Worm (Caenorhabditis elegans) whole organism, young adult: Measurements from ENCODE around the gene F53A3.7.
A peak's percentile ranks its signal among the peaks of the same experiment; 100 is the strongest.

Source experiments
- B0019.2 ChIP-seq: fragments of 200-800 bp; sonication (Bioruptor generic); conservative IDR thresholded peaks from 2 replicates; pipeline ENCODE4 v1.3.6; 2022; ENCODE audit warnings: missing genetic modification reagents, missing genetic modification characterization, missing compliant biosample characterization
- B0336.3 ChIP-seq: fragments of 200-800 bp; sonication (Bioruptor generic); IDR thresholded peaks from 2 replicates; pipeline ENCODE4 v1.3.6; 2022; ENCODE audit warnings: missing genetic modification characterization, missing compliant biosample characterization
- C17E4.6 ChIP-seq: fragments of 200-800 bp; sonication (Bioruptor generic); IDR thresholded peaks from 2 replicates; pipeline ENCODE4 v1.3.6; 2022; ENCODE audit warnings: missing genetic modification reagents, missing genetic modification characterization, missing compliant biosample characterization
- D2030.7 ChIP-seq: fragments of 200-800 bp; sonication (Bioruptor generic); IDR thresholded peaks from 2 replicates; pipeline ENCODE4 v1.3.6; 2022; ENCODE audit warnings: missing genetic modification reagents, missing genetic modification characterization, missing compliant biosample characterization
- F10E7.11 ChIP-seq: sonication (generic microtip); optimal IDR thresholded peaks from 2 replicates; lab custom pipeline; 2017; ENCODE audit warnings: mild to moderate bottlenecking, missing genetic modification characterization, moderate library complexity, missing compliant biosample characterization
- F33H1.4 ChIP-seq: fragments of 200-800 bp; sonication (Bioruptor generic); IDR thresholded peaks from 2 replicates; pipeline ENCODE4 v1.3.6; 2022; ENCODE audit warnings: missing genetic modification reagents, missing genetic modification characterization, missing compliant biosample characterization
- F39B2.1 ChIP-seq: fragments of 200-800 bp; sonication (Bioruptor generic); IDR thresholded peaks from 2 replicates; pipeline ENCODE4 v1.3.6; 2022; ENCODE audit warnings: missing genetic modification reagents, missing genetic modification characterization, missing compliant biosample characterization
- F52B5.7 ChIP-seq: sonication (generic microtip); optimal IDR thresholded peaks from 2 replicates; lab custom pipeline; 2016; ENCODE audit warnings: mild to moderate bottlenecking, missing genetic modification characterization, missing compliant biosample characterization
- K12H6.12 ChIP-seq: fragments of 200-800 bp; sonication (Bioruptor generic); optimal IDR thresholded peaks from 2 replicates; lab custom pipeline; 2018; ENCODE audit warnings: mild to moderate bottlenecking, missing genetic modification characterization, missing compliant biosample characterization
- T07F8.4 ChIP-seq: sonication (generic microtip); optimal IDR thresholded peaks from 2 replicates; lab custom pipeline; 2016; ENCODE audit warnings: mild to moderate bottlenecking, missing genetic modification characterization, moderate library complexity, missing compliant biosample characterization
- Y53G8AR.9 ChIP-seq: fragments of 200-800 bp; sonication (Bioruptor generic); conservative IDR thresholded peaks from 2 replicates; pipeline ENCODE4 v1.3.6; 2022; ENCODE audit warnings: missing genetic modification reagents, missing genetic modification characterization, missing compliant biosample characterization
- Y67H2A.10 ChIP-seq: fragments of 200-800 bp; sonication (Bioruptor generic); conservative IDR thresholded peaks from 2 replicates; pipeline ENCODE4 v1.3.6; 2022; ENCODE audit warnings: missing genetic modification reagents, missing genetic modification characterization, missing compliant biosample characterization
- Y95B8A.8 ChIP-seq: fragments of 200-800 bp; sonication (Bioruptor generic); IDR thresholded peaks from 2 replicates; pipeline ENCODE4 v1.3.6; 2022; ENCODE audit warnings: missing genetic modification reagents, missing genetic modification characterization, missing compliant biosample characterization
- akir-1 ChIP-seq: fragments of 200-800 bp; sonication (Bioruptor generic); optimal IDR thresholded peaks from 2 replicates; lab custom pipeline; 2018; ENCODE audit warnings: mild to moderate bottlenecking, missing genetic modification characterization, moderate library complexity, missing compliant biosample characterization
- attf-5 ChIP-seq: fragments of 200-800 bp; sonication (Bioruptor generic); optimal IDR thresholded peaks from 2 replicates; lab custom pipeline; 2018; ENCODE audit warnings: mild to moderate bottlenecking, missing genetic modification characterization, missing compliant biosample characterization
- bed-2 ChIP-seq: fragments of 200-800 bp; sonication (Bioruptor generic); IDR thresholded peaks from 2 replicates; pipeline ENCODE4 v1.3.6; 2022; ENCODE audit warnings: missing genetic modification reagents, missing genetic modification characterization, missing compliant biosample characterization
- ccch-3 ChIP-seq: fragments of 200-800 bp; sonication (Bioruptor generic); optimal IDR thresholded peaks from 2 replicates; lab custom pipeline; 2018; ENCODE audit warnings: mild to moderate bottlenecking, missing genetic modification characterization, missing compliant biosample characterization
- ceh-27 ChIP-seq: fragments of 200-800 bp; sonication (Bioruptor generic); optimal IDR thresholded peaks from 2 replicates; lab custom pipeline; 2018; ENCODE audit warnings: mild to moderate bottlenecking, missing genetic modification characterization, moderate library complexity, missing compliant biosample characterization
- ceh-58 ChIP-seq: fragments of 200-800 bp; sonication (Bioruptor generic); IDR thresholded peaks from 2 replicates; pipeline ENCODE4 v1.3.6; 2022; ENCODE audit warnings: missing genetic modification characterization, missing compliant biosample characterization
- ceh-91 ChIP-seq: fragments of 200-800 bp; sonication (Bioruptor generic); IDR thresholded peaks from 2 replicates; pipeline ENCODE4 v1.3.6; 2022; ENCODE audit warnings: missing genetic modification reagents, missing genetic modification characterization, missing compliant biosample characterization
- chd-7 ChIP-seq: sonication (generic microtip); optimal IDR thresholded peaks from 2 replicates; lab custom pipeline; 2016; ENCODE audit warnings: mild to moderate bottlenecking, missing genetic modification characterization, moderate library complexity, missing compliant biosample characterization
- die-1 ChIP-seq: sonication (generic microtip); optimal IDR thresholded peaks from 2 replicates; lab custom pipeline; 2016; ENCODE audit warnings: missing genotype, mild to moderate bottlenecking, missing genetic modification characterization, missing compliant biosample characterization
- dpff-1 ChIP-seq: sonication (generic microtip); optimal IDR thresholded peaks from 2 replicates; lab custom pipeline; 2017; ENCODE audit warnings: mild to moderate bottlenecking, missing genetic modification characterization, missing compliant biosample characterization
- dpl-1 ChIP-seq: fragments of 150-350 bp; optimal IDR thresholded peaks from 2 replicates; lab custom pipeline; 2014; ENCODE audit warnings: missing biosample characterization, missing genetic modification reagents, missing genetic modification characterization
- egrh-3 ChIP-seq: fragments of 200-800 bp; sonication (Bioruptor generic); IDR thresholded peaks from 2 replicates; pipeline ENCODE4 v1.3.6; 2022; ENCODE audit warnings: missing genetic modification reagents, missing genetic modification characterization, missing compliant biosample characterization
- ekl-4 ChIP-seq: fragments of 200-800 bp; sonication (Bioruptor generic); IDR thresholded peaks from 2 replicates; pipeline ENCODE4 v1.3.6; 2022; ENCODE audit warnings: missing genetic modification reagents, missing genetic modification characterization, missing compliant biosample characterization
- ets-4 ChIP-seq: fragments of 200-800 bp; sonication (Bioruptor generic); optimal IDR thresholded peaks from 2 replicates; lab custom pipeline; 2018; ENCODE audit warnings: mild to moderate bottlenecking, missing genetic modification characterization, missing compliant biosample characterization
- fkh-3 ChIP-seq: sonication (generic microtip); optimal IDR thresholded peaks from 2 replicates; lab custom pipeline; 2016; ENCODE audit warnings: mild to moderate bottlenecking, missing genetic modification characterization, missing compliant biosample characterization
- hmg-1.2 ChIP-seq: fragments of 200-800 bp; sonication (Bioruptor generic); IDR thresholded peaks from 2 replicates; pipeline ENCODE4 v1.3.6; 2022; ENCODE audit warnings: missing genetic modification reagents, missing genetic modification characterization, missing compliant biosample characterization
- hmg-20 ChIP-seq: fragments of 200-800 bp; sonication (Bioruptor generic); IDR thresholded peaks from 2 replicates; pipeline ENCODE4 v1.3.6; 2022; ENCODE audit warnings: missing genetic modification reagents, missing genetic modification characterization, missing compliant biosample characterization
- lag-1 ChIP-seq: fragments of 200-800 bp; sonication (Bioruptor generic); IDR thresholded peaks from 2 replicates; pipeline ENCODE4 v1.3.6; 2022; ENCODE audit warnings: missing genetic modification reagents, missing genetic modification characterization, missing compliant biosample characterization
- lin-54 ChIP-seq: fragments of 200-800 bp; sonication (Bioruptor generic); optimal IDR thresholded peaks from 2 replicates; lab custom pipeline; 2018; ENCODE audit warnings: mild to moderate bottlenecking, missing genetic modification characterization, missing compliant biosample characterization
- lsl-1 ChIP-seq: fragments of 200-800 bp; sonication (Bioruptor generic); optimal IDR thresholded peaks from 2 replicates; lab custom pipeline; 2018; ENCODE audit warnings: mild to moderate bottlenecking, missing genetic modification characterization, moderate library complexity, missing compliant biosample characterization
- madf-10 ChIP-seq: sonication (generic microtip); optimal IDR thresholded peaks from 2 replicates; lab custom pipeline; 2016; ENCODE audit warnings: mild to moderate bottlenecking, missing genetic modification characterization, missing compliant biosample characterization
- madf-3 ChIP-seq: fragments of 200-800 bp; sonication (Bioruptor generic); IDR thresholded peaks from 2 replicates; pipeline ENCODE4 v1.3.6; 2022; ENCODE audit warnings: missing genetic modification reagents, missing genetic modification characterization, missing compliant biosample characterization
- nfya-2 ChIP-seq: fragments of 200-800 bp; sonication (Bioruptor generic); IDR thresholded peaks from 2 replicates; pipeline ENCODE4 v1.3.6; 2022; ENCODE audit warnings: missing genetic modification reagents, missing genetic modification characterization, missing compliant biosample characterization
- nhr-120 ChIP-seq: fragments of 200-800 bp; sonication (Bioruptor generic); IDR thresholded peaks from 2 replicates; pipeline ENCODE4 v1.3.6; 2022; ENCODE audit warnings: missing genetic modification characterization, missing compliant biosample characterization
- nhr-80 ChIP-seq: sonication (generic microtip); optimal IDR thresholded peaks from 2 replicates; lab custom pipeline; 2016; ENCODE audit warnings: missing genetic modification characterization, missing compliant biosample characterization
- nhr-90 ChIP-seq: sonication (generic microtip); optimal IDR thresholded peaks from 2 replicates; lab custom pipeline; 2016; ENCODE audit warnings: missing genotype, mild to moderate bottlenecking, missing genetic modification characterization, missing compliant biosample characterization
- rcor-1 ChIP-seq: fragments of 200-800 bp; sonication (Bioruptor generic); IDR thresholded peaks from 2 replicates; pipeline ENCODE4 v1.3.6; 2022; ENCODE audit warnings: missing genetic modification reagents, missing genetic modification characterization, missing compliant biosample characterization
- rec-8 ChIP-seq, 2 experiments: sonication (generic microtip); optimal IDR thresholded peaks; 2 replicates each; lab custom pipeline; 2016; ENCODE audit warnings: mild to moderate bottlenecking in 2 of 2, missing genetic modification characterization in 2 of 2, missing genetic modification reagents in 2 of 2, missing genotype in 2 of 2, missing biosample characterization in 1 of 2, missing compliant biosample characterization in 1 of 2, moderate library complexity in 1 of 2
- sdz-38 ChIP-seq: sonication (generic microtip); optimal IDR thresholded peaks from 2 replicates; lab custom pipeline; 2016; ENCODE audit warnings: missing genotype, missing genetic modification characterization, missing compliant biosample characterization
- snpc-3.4 ChIP-seq: sonication (generic microtip); optimal IDR thresholded peaks from 2 replicates; lab custom pipeline; 2017; ENCODE audit warnings: missing genetic modification characterization, mild to moderate bottlenecking, missing compliant biosample characterization, antibody characterized with exemption, moderate library complexity, missing genotype, missing genetic modification reagents
- somi-1 ChIP-seq: fragments of 200-800 bp; sonication (Bioruptor generic); optimal IDR thresholded peaks from 2 replicates; lab custom pipeline; 2018; ENCODE audit warnings: mild to moderate bottlenecking, missing genetic modification characterization, missing compliant biosample characterization
- sptf-2 ChIP-seq: fragments of 200-800 bp; sonication (Bioruptor generic); optimal IDR thresholded peaks from 2 replicates; lab custom pipeline; 2018; ENCODE audit warnings: mild to moderate bottlenecking, missing genetic modification characterization, missing compliant biosample characterization
- tlf-1 ChIP-seq: fragments of 200-800 bp; sonication (Bioruptor generic); optimal IDR thresholded peaks from 2 replicates; lab custom pipeline; 2018; ENCODE audit warnings: mild to moderate bottlenecking, missing genetic modification characterization, missing compliant biosample characterization
- unc-62 ChIP-seq: fragments of 150-350 bp; optimal IDR thresholded peaks from 2 replicates; lab custom pipeline; 2014; ENCODE audit warnings: missing biosample characterization, missing genetic modification reagents, missing genetic modification characterization
- ztf-26 ChIP-seq: sonication (generic microtip); optimal IDR thresholded peaks from 2 replicates; lab custom pipeline; 2017; ENCODE audit warnings: missing genetic modification characterization, missing compliant biosample characterization
- ztf-3 ChIP-seq: fragments of 200-800 bp; sonication (Bioruptor generic); optimal IDR thresholded peaks from 2 replicates; lab custom pipeline; 2018; ENCODE audit warnings: mild to moderate bottlenecking, missing genetic modification characterization, missing compliant biosample characterization

The F53A3.7 gene

ce11 chrIII:1921136-1921680, 30.1 kb upstream of the F53A3.7 start (continued):
- TF ChIP-seq fkh-3 (no peak), ceh-27 (peak; percentile 93), attf-5 (peak; percentile 96), sptf-2 (peak; percentile 19), nhr-80 (tag; lab: Kevin White, UChicago) (peak; percentile 100), lsl-1 (GFP tag; lab: Kevin White, UChicago) (no peak), D2030.7 (no peak), akir-1 (GFP tag; lab: Kevin White, UChicago) (no peak), hmg-20 (GFP tag; lab: Robert Waterston, UW) (peak; percentile 38; the same call in 1 of the 2 replicates), die-1 (tag; lab: Kevin White, UChicago) (peak; percentile 84), dpff-1 (tag; lab: Kevin White, UChicago) (no peak), nhr-120 (no peak), T07F8.4 (tag; lab: Kevin White, UChicago) (peak; percentile 54), ceh-58 (no peak), Y53G8AR.9 (peak; percentile 47; the same call in 1 of the 2 replicates), B0336.3 (GFP tag; lab: Robert Waterston, UW) (peak; percentile 98), Y95B8A.8 (GFP tag; lab: Robert Waterston, UW) (no peak), C17E4.6 (no peak), sdz-38 (tag; lab: Kevin White, UChicago) (no peak), F33H1.4 (no peak), madf-10 (tag; lab: Kevin White, UChicago) (peak; percentile 93), madf-3 (no peak), snpc-3.4 (no peak), ztf-3 (GFP tag; lab: Kevin White, UChicago) (peak; percentile 93), lag-1 (GFP tag; lab: Robert Waterston, UW) (0 out of 2 replicates have a peak, but pooled peaks have one; percentile 18), chd-7 (tag; lab: Kevin White, UChicago) (peak; percentile 98), dpl-1 (GFP tag; lab: Kevin White, UChicago) (no peak), lin-54 (GFP tag; lab: Kevin White, UChicago) (peak; percentile 66), rec-8 (tag; optimal IDR thresholded peaks at IDR 0.05; lab: Kevin White, UChicago) (peak in 1 of 2 experiments; percentile 26), hmg-1.2 (GFP tag; lab: Robert Waterston, UW) (peak; percentile 79), ets-4 (GFP tag; lab: Kevin White, UChicago) (peak; percentile 92), ceh-91 (GFP tag; lab: Robert Waterston, UW) (no peak), ztf-26 (tag; lab: Kevin White, UChicago) (peak; percentile 94), B0019.2 (GFP tag; lab: Robert Waterston, UW) (no peak), unc-62 (GFP tag; lab: Kevin White, UChicago) (peak; percentile 46), somi-1 (GFP tag; lab: Kevin White, UChicago) (peak; percentile 100), F10E7.11 (tag; lab: Kevin White, UChicago) (no peak), ekl-4 (GFP tag; lab: Robert Waterston, UW) (peak; percentile 55; the same call in 1 of the 2 replicates), bed-2 (GFP tag; lab: Robert Waterston, UW) (no peak), ccch-3 (no peak), tlf-1 (GFP tag; lab: Kevin White, UChicago) (peak; percentile 91), nhr-90 (tag; lab: Kevin White, UChicago) (peak; percentile 96), F39B2.1 (GFP tag; lab: Robert Waterston, UW) (0 out of 2 replicates have a peak, but pooled peaks have one; percentile 8), egrh-3 (GFP tag; lab: Robert Waterston, UW) (peak; percentile 88), Y67H2A.10 (GFP tag; lab: Robert Waterston, UW) (no peak), rcor-1 (GFP tag; lab: Robert Waterston, UW) (peak; percentile 20; the same call in 1 of the 2 replicates), K12H6.12 (tag; lab: Kevin White, UChicago) (peak; percentile 99), F52B5.7 (tag; lab: Kevin White, UChicago) (peak; percentile 64), nfya-2 (GFP tag; lab: Robert Waterston, UW) (no peak)
